Worm (Caenorhabditis elegans): ENCODE data around the gene cul-5.

- TF ChIP-seq dmd-6 (GFP tag; IDR thresholded peaks at IDR 0.05) = no peak
- no peak for TF ChIP-seq ama-1 (optimal IDR thresholded peaks at IDR 0.05)
- no peak for TF ChIP-seq attf-4 (tag; optimal IDR thresholded peaks at IDR 0.05)
Measured at ce11 chrV:10148352-10148751, 31.0 kb upstream of the cul-5 start, which contains the start of gene srsx-26.
